Fruit fly (Drosophila melanogaster) whole organism, pupa: ENCODE measurements around the gene stac.

ENCODE experiments used
- CG14655 ChIP-seq: fragments of 200-800 bp; sonication (Bioruptor generic); optimal IDR thresholded peaks from 3 replicates; lab custom pipeline; 2017; ENCODE audit warnings: mild to moderate bottlenecking, missing biosample characterization, missing genetic modification reagents, missing genetic modification characterization
- CG15710 ChIP-seq: fragments of 200-800 bp; sonication (Bioruptor generic); optimal IDR thresholded peaks from 2 replicates; lab custom pipeline; 2018; ENCODE audit warnings: missing biosample characterization, mild to moderate bottlenecking, missing genetic modification characterization, moderate library complexity
- rn ChIP-seq: fragments of 200-800 bp; sonication (Bioruptor generic); IDR thresholded peaks from 2 replicates; pipeline ENCODE4 v1.3.6; 2022; ENCODE audit warnings: missing biosample characterization, missing genetic modification characterization

DNA sequence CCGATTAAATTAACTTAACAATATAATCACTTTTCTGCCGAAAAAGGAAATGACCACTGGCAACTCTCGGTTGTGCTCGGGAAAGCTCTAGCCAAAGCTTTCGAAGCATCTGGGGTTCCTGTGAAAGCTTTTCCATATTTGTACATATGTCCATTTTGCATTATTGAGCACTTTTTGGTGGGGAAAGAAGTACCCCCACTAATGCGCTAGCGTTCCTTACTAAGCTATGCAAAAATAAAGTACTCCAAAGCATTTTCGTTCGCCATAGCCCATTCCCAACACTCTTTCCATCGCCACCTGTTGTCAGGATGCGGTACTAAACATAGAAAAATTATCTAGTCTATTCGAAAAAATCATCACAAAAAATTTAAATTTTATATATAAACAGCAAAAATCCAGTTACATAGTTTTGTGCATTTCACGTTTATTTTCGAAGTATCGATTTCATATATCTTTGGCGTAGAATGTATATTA lies 56.4 kb downstream of the stac start, which contains the start of gene Nepl16:
- TF ChIP-seq rn (GFP tag; lab: Robert Waterston, UW) (no peak), CG15710 (tag; lab: Kevin White, UChicago) (no peak), CG14655 (no peak)
